Fruit fly (Drosophila melanogaster) whole organism, embryonic: ENCODE measurements around the gene Pss.

ENCODE experiments used
- Antp ChIP-seq: fragments of 200-800 bp; sonication (Bioruptor generic); optimal IDR thresholded peaks from 3 replicates; lab custom pipeline; 2016; ENCODE audit warnings: missing biosample characterization, missing genetic modification characterization
- B-H2 ChIP-seq: fragments of 200-800 bp; sonication (Bioruptor generic); optimal IDR thresholded peaks from 2 replicates; lab custom pipeline; 2018; ENCODE audit warnings: missing biosample characterization, mild to moderate bottlenecking, missing genetic modification characterization
- CG10543 ChIP-seq: fragments of 200-800 bp; sonication (Bioruptor generic); optimal IDR thresholded peaks from 3 replicates; lab custom pipeline; 2017; ENCODE audit warnings: missing biosample characterization, mild to moderate bottlenecking, missing genetic modification characterization, moderate library complexity
- CG11504 ChIP-seq: fragments of 200-800 bp; sonication (Bioruptor generic); optimal IDR thresholded peaks from 3 replicates; lab custom pipeline; 2019; ENCODE audit warnings: missing biosample characterization, mild to moderate bottlenecking, missing genetic modification characterization, moderate library complexity
- CG1233 ChIP-seq: fragments of 200-800 bp; sonication (Bioruptor generic); optimal IDR thresholded peaks from 4 replicates; lab custom pipeline; 2018; ENCODE audit warnings: missing biosample characterization, mild to moderate bottlenecking, missing genetic modification characterization
- CG12769 ChIP-seq: fragments of 200-800 bp; sonication (Bioruptor generic); optimal IDR thresholded peaks from 2 replicates; lab custom pipeline; 2019; ENCODE audit warnings: missing biosample characterization, mild to moderate bottlenecking, missing genetic modification characterization, moderate library complexity
- CG13775 ChIP-seq: fragments of 200-800 bp; sonication (Bioruptor generic); optimal IDR thresholded peaks from 3 replicates; lab custom pipeline; 2017; ENCODE audit warnings: missing biosample characterization, mild to moderate bottlenecking, missing genetic modification characterization
- CG15479 ChIP-seq: fragments of 200-800 bp; sonication (Bioruptor generic); optimal IDR thresholded peaks from 3 replicates; lab custom pipeline; 2019; ENCODE audit warnings: missing biosample characterization, mild to moderate bottlenecking, missing genetic modification characterization, moderate library complexity
- CG16863 ChIP-seq: fragments of 200-800 bp; sonication (Bioruptor generic); optimal IDR thresholded peaks from 3 replicates; lab custom pipeline; 2016; ENCODE audit warnings: missing biosample characterization, missing genetic modification characterization
- CG17385 ChIP-seq: fragments of 200-800 bp; sonication (Bioruptor generic); optimal IDR thresholded peaks from 3 replicates; lab custom pipeline; 2018; ENCODE audit warnings: missing biosample characterization, mild to moderate bottlenecking, missing genetic modification characterization
- CG17802 ChIP-seq: fragments of 200-800 bp; sonication (Bioruptor generic); optimal IDR thresholded peaks from 2 replicates; lab custom pipeline; 2018; ENCODE audit warnings: missing biosample characterization, mild to moderate bottlenecking, missing genetic modification characterization, moderate library complexity
- CG18599 ChIP-seq: fragments of 200-800 bp; sonication (Bioruptor generic); optimal IDR thresholded peaks from 3 replicates; lab custom pipeline; 2017; ENCODE audit warnings: missing biosample characterization, missing genetic modification characterization, mild to moderate bottlenecking, moderate library complexity, missing genetic modification reagents
- CG18764 ChIP-seq: fragments of 200-800 bp; sonication (Bioruptor generic); optimal IDR thresholded peaks from 3 replicates; lab custom pipeline; 2016; ENCODE audit warnings: missing biosample characterization, missing genetic modification characterization
- CG2120 ChIP-seq: fragments of 200-800 bp; sonication (Bioruptor generic); optimal IDR thresholded peaks from 3 replicates; lab custom pipeline; 2016; ENCODE audit warnings: missing biosample characterization, missing genetic modification characterization
- CG31388 ChIP-seq: fragments of 200-800 bp; sonication (Bioruptor generic); optimal IDR thresholded peaks from 2 replicates; lab custom pipeline; 2016; ENCODE audit warnings: missing biosample characterization, missing genetic modification characterization
- CG5180 ChIP-seq: fragments of 200-800 bp; sonication (Bioruptor generic); optimal IDR thresholded peaks from 3 replicates; lab custom pipeline; 2017; ENCODE audit warnings: missing biosample characterization, missing genetic modification characterization, mild to moderate bottlenecking, moderate library complexity, missing genetic modification reagents
- CG6854 ChIP-seq: fragments of 200-800 bp; sonication (Bioruptor generic); optimal IDR thresholded peaks from 3 replicates; lab custom pipeline; 2017; ENCODE audit warnings: missing biosample characterization, mild to moderate bottlenecking, missing genetic modification characterization
- CG7839 ChIP-seq: fragments of 200-800 bp; sonication (Bioruptor generic); optimal IDR thresholded peaks from 3 replicates; lab custom pipeline; 2018; ENCODE audit warnings: missing biosample characterization, mild to moderate bottlenecking, missing genetic modification characterization, moderate library complexity
- CG8281 ChIP-seq: fragments of 200-800 bp; sonication (Bioruptor generic); optimal IDR thresholded peaks from 2 replicates; lab custom pipeline; 2018; ENCODE audit warnings: missing biosample characterization, mild to moderate bottlenecking, missing genetic modification characterization, moderate library complexity
- CG8359 ChIP-seq: fragments of 200-800 bp; sonication (Bioruptor generic); optimal IDR thresholded peaks from 2 replicates; lab custom pipeline; 2017; ENCODE audit warnings: missing biosample characterization, mild to moderate bottlenecking, missing genetic modification characterization, borderline replicate concordance
- CG8388 ChIP-seq: fragments of 200-800 bp; sonication (Bioruptor generic); optimal IDR thresholded peaks from 2 replicates; lab custom pipeline; 2019; ENCODE audit warnings: missing biosample characterization, mild to moderate bottlenecking, missing genetic modification characterization, moderate library complexity
- CG9932 ChIP-seq: fragments of 200-800 bp; sonication (Bioruptor generic); IDR thresholded peaks from 2 replicates; pipeline ENCODE4 v1.3.6; 2022; ENCODE audit warnings: missing biosample characterization, missing genetic modification characterization
- CkIIα-i1 ChIP-seq: fragments of 200-800 bp; sonication (Bioruptor generic); IDR thresholded peaks from 2 replicates; pipeline ENCODE4 v1.3.6; 2022; ENCODE audit warnings: missing biosample characterization, missing genetic modification characterization
- Dek ChIP-seq: fragments of 200-800 bp; sonication (Bioruptor generic); optimal IDR thresholded peaks from 3 replicates; lab custom pipeline; 2019; ENCODE audit warnings: missing biosample characterization, mild to moderate bottlenecking, missing genetic modification characterization, moderate library complexity
- Dfd ChIP-seq, 2 experiments: fragments of >200 bp; optimal IDR thresholded peaks; 2 replicates each; lab custom pipeline; 2017; ENCODE audit warnings: missing biosample characterization in 2 of 2, missing genetic modification characterization in 2 of 2
- Dll ChIP-seq: fragments of 200-800 bp; sonication (Bioruptor generic); IDR thresholded peaks from 4 replicates; pipeline ENCODE4 v1.3.6; 2022; ENCODE audit warnings: missing biosample characterization, missing genetic modification characterization; ENCODE audit not compliant: partially characterized antibody
- Dref ChIP-seq: fragments of 200-800 bp; sonication (Bioruptor generic); IDR thresholded peaks from 2 replicates; pipeline ENCODE4 v1.3.6; 2022; ENCODE audit warnings: missing biosample characterization, missing genetic modification characterization
- ERR ChIP-seq: fragments of 200-800 bp; sonication (Bioruptor generic); optimal IDR thresholded peaks from 2 replicates; lab custom pipeline; 2016; ENCODE audit warnings: missing biosample characterization, missing genetic modification characterization
- Fer1 ChIP-seq: fragments of 200-800 bp; sonication (Bioruptor generic); optimal IDR thresholded peaks from 2 replicates; lab custom pipeline; 2017; ENCODE audit warnings: missing biosample characterization, mild to moderate bottlenecking, missing genetic modification characterization
- Gsc ChIP-seq: fragments of 200-800 bp; sonication (Bioruptor generic); IDR thresholded peaks from 2 replicates; pipeline ENCODE4 v1.3.6; 2022; ENCODE audit warnings: missing biosample characterization, missing genetic modification characterization
- Hr3 ChIP-seq: fragments of 200-800 bp; sonication (Bioruptor generic); optimal IDR thresholded peaks from 3 replicates; lab custom pipeline; 2016; ENCODE audit warnings: missing biosample characterization, missing genetic modification characterization
- Myb ChIP-seq: fragments of 200-800 bp; sonication (Bioruptor generic); optimal IDR thresholded peaks from 2 replicates; lab custom pipeline; 2016; ENCODE audit warnings: missing biosample characterization, missing genetic modification characterization
- Sry-δ ChIP-seq: fragments of 200-800 bp; sonication (Bioruptor generic); optimal IDR thresholded peaks from 2 replicates; lab custom pipeline; 2016; ENCODE audit warnings: missing biosample characterization, missing genetic modification characterization
- az2 ChIP-seq: fragments of 200-800 bp; sonication (Bioruptor generic); optimal IDR thresholded peaks from 3 replicates; lab custom pipeline; 2016; ENCODE audit warnings: missing biosample characterization, missing genetic modification characterization
- da ChIP-seq: fragments of 200-800 bp; sonication (Bioruptor generic); optimal IDR thresholded peaks from 2 replicates; lab custom pipeline; 2016; ENCODE audit warnings: missing biosample characterization, missing genetic modification characterization
- dan ChIP-seq: fragments of 200-800 bp; sonication (Bioruptor generic); IDR thresholded peaks from 2 replicates; pipeline ENCODE4 v1.3.6; 2022; ENCODE audit warnings: missing biosample characterization, missing genetic modification characterization
- dimm ChIP-seq: fragments of 200-800 bp; sonication (Bioruptor generic); IDR thresholded peaks from 2 replicates; pipeline ENCODE4 v1.3.6; 2022; ENCODE audit warnings: missing biosample characterization, missing genetic modification characterization
- ems ChIP-seq: fragments of 200-800 bp; sonication (Bioruptor generic); optimal IDR thresholded peaks from 3 replicates; lab custom pipeline; 2016; ENCODE audit warnings: missing biosample characterization, missing genetic modification characterization
- exex ChIP-seq: fragments of 200-800 bp; sonication (Bioruptor generic); optimal IDR thresholded peaks from 4 replicates; lab custom pipeline; 2018; ENCODE audit warnings: missing biosample characterization, mild to moderate bottlenecking, missing genetic modification characterization, moderate library complexity
- gsb-n ChIP-seq: fragments of 200-800 bp; sonication (Bioruptor generic); optimal IDR thresholded peaks from 3 replicates; lab custom pipeline; 2018; ENCODE audit warnings: missing biosample characterization, mild to moderate bottlenecking, missing genetic modification characterization
- kah ChIP-seq: fragments of 200-800 bp; sonication (Bioruptor generic); optimal IDR thresholded peaks from 2 replicates; lab custom pipeline; 2018; ENCODE audit warnings: missing biosample characterization, mild to moderate bottlenecking, missing genetic modification characterization
- maf-S ChIP-seq: fragments of 200-800 bp; sonication (Bioruptor generic); optimal IDR thresholded peaks from 2 replicates; lab custom pipeline; 2016; ENCODE audit warnings: missing biosample characterization, missing genetic modification characterization
- pros ChIP-seq: fragments of 200-800 bp; sonication (Bioruptor generic); optimal IDR thresholded peaks from 3 replicates; lab custom pipeline; 2019; ENCODE audit warnings: missing biosample characterization, mild to moderate bottlenecking, missing genetic modification characterization, moderate library complexity
- schlank ChIP-seq: fragments of 200-800 bp; sonication (Bioruptor generic); optimal IDR thresholded peaks from 2 replicates; lab custom pipeline; 2018; ENCODE audit warnings: missing biosample characterization, mild to moderate bottlenecking, missing genetic modification characterization
- sd ChIP-seq: fragments of 200-800 bp; sonication (Bioruptor generic); optimal IDR thresholded peaks from 3 replicates; lab custom pipeline; 2018; ENCODE audit warnings: missing biosample characterization, mild to moderate bottlenecking, missing genetic modification characterization, moderate library complexity
- so ChIP-seq: fragments of 200-800 bp; sonication (Bioruptor generic); IDR thresholded peaks from 3 replicates; pipeline ENCODE4 v1.3.6; 2022; ENCODE audit warnings: missing biosample characterization, missing genetic modification characterization
- sob ChIP-seq: fragments of 200-800 bp; sonication (Bioruptor generic); IDR thresholded peaks from 2 replicates; pipeline ENCODE4 v1.3.6; 2022; ENCODE audit warnings: missing biosample characterization, missing genetic modification characterization
- toy ChIP-seq: fragments of 200-800 bp; sonication (Bioruptor generic); IDR thresholded peaks from 2 replicates; pipeline ENCODE4 v1.3.6; 2022; ENCODE audit warnings: missing biosample characterization, missing genetic modification characterization
- z ChIP-seq: fragments of 200-800 bp; sonication (Bioruptor generic); IDR thresholded peaks from 3 replicates; pipeline ENCODE4 v1.3.6; 2022; ENCODE audit warnings: missing biosample characterization, missing genetic modification characterization

Pss gene

DNA sequence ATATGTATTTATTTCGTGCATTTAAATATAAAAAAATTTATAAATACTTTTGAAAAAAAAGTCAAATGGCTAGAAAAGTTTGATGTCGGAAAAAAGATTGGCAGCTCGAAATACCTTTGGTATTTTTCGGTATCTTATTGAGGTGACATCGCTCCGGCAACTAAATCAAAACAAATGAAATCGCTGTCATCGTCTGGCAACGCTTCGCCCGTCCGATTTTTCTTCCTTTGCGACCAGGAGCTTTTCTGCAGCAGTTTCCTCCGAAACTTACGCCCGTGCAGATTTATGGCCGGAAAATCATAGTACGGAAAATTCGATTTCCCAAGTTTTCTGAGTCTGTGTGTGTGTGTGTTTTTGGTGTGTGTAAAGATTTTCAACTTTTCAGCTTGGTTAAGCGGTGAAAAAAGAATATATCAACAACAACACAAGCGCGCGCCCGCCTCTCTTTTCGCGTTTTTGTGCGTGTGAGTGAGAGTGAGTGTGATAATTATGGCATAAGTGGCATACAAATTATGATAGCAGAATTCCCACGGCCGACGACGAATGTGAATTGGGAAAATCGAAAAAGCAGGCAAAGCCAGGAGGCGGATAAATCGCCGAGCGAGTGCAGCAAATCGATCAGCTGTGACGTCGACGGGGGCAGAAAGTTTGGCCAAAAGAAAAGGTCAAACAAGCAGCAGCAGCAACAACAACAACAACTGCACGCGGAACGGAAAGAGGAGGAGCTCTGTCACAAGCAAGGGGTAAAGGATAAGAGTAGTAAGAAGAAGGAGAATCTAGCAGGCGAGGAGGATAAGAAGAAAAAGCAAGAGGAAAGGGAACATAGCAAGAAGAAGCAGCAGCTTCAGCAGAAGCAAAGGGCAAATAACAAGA, 28.6 kb downstream of the Pss start, which contains the start of gene CG32425 (continued):
- peak; percentile 35; the same call in 1 of the 2 replicates for TF ChIP-seq CG9932 (GFP tag; lab: Robert Waterston, UW)
- no peak for TF ChIP-seq CG16863 (GFP tag; lab: Kevin White, UChicago)
- TF ChIP-seq CG13775, result no peak
- no peak for TF ChIP-seq CG6854 (GFP tag; lab: Kevin White, UChicago)
- no peak for TF ChIP-seq z (GFP tag; lab: Robert Waterston, UW)
- TF ChIP-seq Gsc (GFP tag; lab: Robert Waterston, UW), result no peak
- TF ChIP-seq Dll (GFP tag; lab: Robert Waterston, UW), result 0 out of 4 replicates have a peak, but pooled peaks have one; percentile 26
- no peak for TF ChIP-seq CG1233 (GFP tag; lab: Kevin White, UChicago)
- peak; percentile 80 for TF ChIP-seq exex (tag; lab: Kevin White, UChicago)
- TF ChIP-seq pros (GFP tag; lab: Kevin White, UChicago), result no peak
- TF ChIP-seq CG8388 (GFP tag; lab: Kevin White, UChicago), result no peak
- peak; percentile 46 for TF ChIP-seq CG11504 (tag; lab: Kevin White, UChicago)
- TF ChIP-seq az2 (GFP tag; lab: Kevin White, UChicago), result peak; percentile 11
- TF ChIP-seq CG17385 (GFP tag; lab: Kevin White, UChicago), result peak; percentile 75
- TF ChIP-seq schlank (tag; lab: Kevin White, UChicago), result no peak
- peak; percentile 28 for TF ChIP-seq CG2120 (GFP tag; lab: Kevin White, UChicago)
- TF ChIP-seq kah (GFP tag; lab: Kevin White, UChicago), result no peak
- TF ChIP-seq ERR (GFP tag; lab: Kevin White, UChicago), result no peak
- no peak for TF ChIP-seq B-H2 (GFP tag; lab: Kevin White, UChicago)
- TF ChIP-seq sd (tag; lab: Kevin White, UChicago), result no peak
- peak; percentile 2 for TF ChIP-seq Dek (tag; lab: Kevin White, UChicago)
- no peak for TF ChIP-seq CG18764
- no peak for TF ChIP-seq Dfd (GFP tag; optimal IDR thresholded peaks at IDR 0.05; lab: Kevin White, UChicago)
- peak; percentile 7 for TF ChIP-seq CG12769 (tag; lab: Kevin White, UChicago)
- peak; percentile 37 for TF ChIP-seq Fer1 (GFP tag; lab: Kevin White, UChicago)
- TF ChIP-seq CG10543 (GFP tag; lab: Kevin White, UChicago), result no peak
- no peak for TF ChIP-seq CG15479 (GFP tag; lab: Kevin White, UChicago)
- no peak for TF ChIP-seq Hr3 (GFP tag; lab: Kevin White, UChicago)
- no peak for TF ChIP-seq CG31388 (GFP tag; lab: Kevin White, UChicago)
- no peak for TF ChIP-seq toy (GFP tag; lab: Robert Waterston, UW)
- TF ChIP-seq CG8359 (GFP tag; lab: Kevin White, UChicago), result no peak
- no peak for TF ChIP-seq so (GFP tag; lab: Robert Waterston, UW)
- TF ChIP-seq dan, result no peak
- TF ChIP-seq CG7839 (tag; lab: Kevin White, UChicago), result peak; percentile 18
- TF ChIP-seq ems (GFP tag; lab: Kevin White, UChicago), result no peak
- peak; percentile 3 for TF ChIP-seq CG8281 (tag; lab: Kevin White, UChicago)
- no peak for TF ChIP-seq CG5180
- TF ChIP-seq CG17802, result no peak
- no peak for TF ChIP-seq gsb-n (tag; lab: Kevin White, UChicago)
- TF ChIP-seq da (GFP tag; lab: Kevin White, UChicago), result no peak
- no peak for TF ChIP-seq Sry-δ (GFP tag; lab: Kevin White, UChicago)
- no peak for TF ChIP-seq Antp (GFP tag; lab: Kevin White, UChicago)
- peak; percentile 5 for TF ChIP-seq CG18599 (GFP tag; lab: Kevin White, UChicago)
- no peak for TF ChIP-seq dimm (GFP tag; lab: Robert Waterston, UW)
- TF ChIP-seq CkIIα-i1 (GFP tag; lab: Robert Waterston, UW), result no peak
- no peak for TF ChIP-seq Dref (GFP tag; lab: Robert Waterston, UW)
- no peak for TF ChIP-seq maf-S
- TF ChIP-seq Myb, result peak; percentile 69
- no peak for TF ChIP-seq sob (GFP tag; lab: Robert Waterston, UW)
